Worm (Caenorhabditis elegans): ENCODE results near the gene F49F1.4.

DNA sequence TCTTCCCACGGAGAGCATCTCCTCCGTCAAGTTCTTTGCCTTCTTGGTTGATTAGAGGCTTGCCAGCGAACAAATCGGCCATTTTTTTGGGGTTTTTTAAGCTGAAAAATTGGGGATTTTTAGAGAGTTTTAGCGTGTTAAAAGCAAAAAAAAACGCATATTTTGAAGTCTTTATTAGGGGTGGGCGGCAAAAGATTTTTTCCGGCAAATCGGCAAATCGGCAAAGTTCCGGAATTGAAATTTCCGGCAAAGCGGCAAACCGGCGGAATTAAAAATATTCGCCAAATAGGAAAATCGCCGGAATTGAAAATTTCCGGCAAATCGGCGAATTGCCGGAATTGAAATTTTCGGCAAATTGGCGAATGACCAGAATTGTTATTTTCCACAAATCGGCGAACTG is 31.4 kb downstream of the F49F1.4 start, which contains the start of gene C35B1.5:
- TF ChIP-seq elt-3 (tag; optimal IDR thresholded peaks at IDR 0.05) (no peak), pha-4 (tag; optimal IDR thresholded peaks at IDR 0.05) (no peak), elt-1 (tag; optimal IDR thresholded peaks at IDR 0.05; ENCODE audit: borderline replicate concordance, insufficient read depth) (no peak), lin-13 (tag; optimal IDR thresholded peaks at IDR 0.05) (no peak), unc-62 (GFP tag; optimal IDR thresholded peaks at IDR 0.05) (no peak), nhr-12 (tag; optimal IDR thresholded peaks at IDR 0.05) (no peak), mab-5 (tag; optimal IDR thresholded peaks at IDR 0.05) (no peak)

Data from whole organism, mixed stage, embryonic.